Worm (Caenorhabditis elegans) whole organism, mixed stage, embryonic: ENCODE data around the gene hsp-16.41.

Source experiments
- M03D4.4 ChIP-seq: sonication (generic microtip); optimal IDR thresholded peaks from 2 replicates; lab custom pipeline; 2017; ENCODE audit warnings: mild to moderate bottlenecking, missing genetic modification characterization, missing compliant biosample characterization
- blmp-1 ChIP-seq: fragments of 150-350 bp; optimal IDR thresholded peaks from 2 replicates; lab custom pipeline; 2014; ENCODE audit warnings: missing biosample characterization, missing genetic modification characterization
- ceh-39 ChIP-seq: fragments of 150-350 bp; optimal IDR thresholded peaks from 2 replicates; lab custom pipeline; 2014; ENCODE audit warnings: missing biosample characterization, missing genetic modification characterization
- ceh-83 ChIP-seq: fragments of 200-800 bp; sonication (Bioruptor generic); optimal IDR thresholded peaks from 2 replicates; lab custom pipeline; 2018; ENCODE audit warnings: mild to moderate bottlenecking, missing genetic modification characterization, missing compliant biosample characterization
- ces-1 ChIP-seq: fragments of 150-350 bp; optimal IDR thresholded peaks from 2 replicates; lab custom pipeline; 2014; ENCODE audit warnings: missing biosample characterization, missing genetic modification reagents, missing genetic modification characterization
- cnd-1 ChIP-seq: fragments of 200-800 bp; sonication (Bioruptor generic); optimal IDR thresholded peaks from 2 replicates; lab custom pipeline; 2018; ENCODE audit warnings: mild to moderate bottlenecking, missing genetic modification characterization, missing compliant biosample characterization
- drap-1 ChIP-seq: fragments of 200-800 bp; sonication (Bioruptor generic); optimal IDR thresholded peaks from 3 replicates; lab custom pipeline; 2018; ENCODE audit warnings: mild to moderate bottlenecking, missing genetic modification characterization, missing compliant biosample characterization
- elt-1 ChIP-seq: sonication (generic microtip); optimal IDR thresholded peaks from 2 replicates; lab custom pipeline; 2017; ENCODE audit warnings: missing genetic modification characterization, mild to moderate bottlenecking, missing compliant biosample characterization, antibody characterized with exemption, moderate library complexity, borderline replicate concordance; ENCODE audit not compliant: insufficient read depth
- elt-3 ChIP-seq: fragments of 150-350 bp; optimal IDR thresholded peaks from 2 replicates; lab custom pipeline; 2014; ENCODE audit warnings: missing biosample characterization, missing genetic modification characterization
- flh-1 ChIP-seq: fragments of 200-800 bp; sonication (Bioruptor generic); optimal IDR thresholded peaks from 2 replicates; lab custom pipeline; 2018; ENCODE audit warnings: mild to moderate bottlenecking, missing genetic modification characterization, moderate library complexity, missing compliant biosample characterization
- ham-2 ChIP-seq: fragments of 200-800 bp; sonication (Bioruptor generic); optimal IDR thresholded peaks from 2 replicates; lab custom pipeline; 2018; ENCODE audit warnings: mild to moderate bottlenecking, missing genetic modification characterization, missing compliant biosample characterization
- hlh-1 ChIP-seq: fragments of 150-350 bp; optimal IDR thresholded peaks from 2 replicates; lab custom pipeline; 2014; ENCODE audit warnings: missing biosample characterization, missing genetic modification reagents, missing genetic modification characterization
- lin-13 ChIP-seq: fragments of 150-350 bp; optimal IDR thresholded peaks from 2 replicates; lab custom pipeline; 2014; ENCODE audit warnings: missing biosample characterization, missing genetic modification characterization
- lin-32 ChIP-seq: fragments of 200-800 bp; sonication (Bioruptor generic); optimal IDR thresholded peaks from 2 replicates; lab custom pipeline; 2018; ENCODE audit warnings: mild to moderate bottlenecking, missing genetic modification characterization, missing compliant biosample characterization
- mab-5 ChIP-seq: fragments of 150-350 bp; optimal IDR thresholded peaks from 2 replicates; lab custom pipeline; 2014; ENCODE audit warnings: missing biosample characterization, missing genetic modification characterization
- mls-2 ChIP-seq: sonication (generic microtip); optimal IDR thresholded peaks from 2 replicates; lab custom pipeline; 2016; ENCODE audit warnings: mild to moderate bottlenecking, missing genetic modification characterization, moderate library complexity, missing compliant biosample characterization
- nhr-12 ChIP-seq: fragments of 150-350 bp; optimal IDR thresholded peaks from 2 replicates; lab custom pipeline; 2014; ENCODE audit warnings: missing biosample characterization, missing genetic modification characterization
- nhr-2 ChIP-seq: fragments of 150-350 bp; optimal IDR thresholded peaks from 2 replicates; lab custom pipeline; 2014; ENCODE audit warnings: missing biosample characterization, missing genetic modification characterization
- nhr-28 ChIP-seq: fragments of 150-350 bp; optimal IDR thresholded peaks from 2 replicates; lab custom pipeline; 2014; ENCODE audit warnings: missing biosample characterization, missing genetic modification characterization
- nhr-76 ChIP-seq: sonication (generic microtip); optimal IDR thresholded peaks from 2 replicates; lab custom pipeline; 2017; ENCODE audit warnings: missing biosample characterization, missing genetic modification characterization
- pha-4 ChIP-seq: fragments of 150-350 bp; optimal IDR thresholded peaks from 2 replicates; lab custom pipeline; 2018; ENCODE audit warnings: missing biosample characterization, missing genetic modification reagents, missing genetic modification characterization
- snpc-4 ChIP-seq: fragments of 150-350 bp; optimal IDR thresholded peaks from 2 replicates; lab custom pipeline; 2014; ENCODE audit warnings: missing biosample characterization, missing genetic modification characterization
- sptf-1 ChIP-seq: sonication (generic microtip); optimal IDR thresholded peaks from 2 replicates; lab custom pipeline; 2017; ENCODE audit warnings: mild to moderate bottlenecking, missing genetic modification characterization, moderate library complexity, missing compliant biosample characterization
- tbx-8 ChIP-seq: fragments of 200-800 bp; sonication (Bioruptor generic); optimal IDR thresholded peaks from 2 replicates; lab custom pipeline; 2018; ENCODE audit warnings: mild to moderate bottlenecking, missing genetic modification characterization, moderate library complexity, missing compliant biosample characterization
- unc-120 ChIP-seq: sonication (generic microtip); optimal IDR thresholded peaks from 2 replicates; lab custom pipeline; 2017; ENCODE audit warnings: missing genetic modification characterization, missing compliant biosample characterization; ENCODE audit not compliant: poor library complexity, severe bottlenecking
- unc-39 ChIP-seq: fragments of 150-350 bp; optimal IDR thresholded peaks from 2 replicates; lab custom pipeline; 2014; ENCODE audit warnings: missing biosample characterization, missing genetic modification characterization
- unc-62 ChIP-seq: fragments of 150-350 bp; optimal IDR thresholded peaks from 2 replicates; lab custom pipeline; 2014; ENCODE audit warnings: missing biosample characterization, missing genetic modification reagents, missing genetic modification characterization
- zip-8 ChIP-seq: fragments of 150-350 bp; optimal IDR thresholded peaks from 2 replicates; lab custom pipeline; 2014; ENCODE audit warnings: missing biosample characterization, missing genetic modification characterization

Gene hsp-16.41

ce11 chrV:1789495-1789894 lies 15.5 kb upstream of the hsp-16.41 start:
- TF ChIP-seq sptf-1 (no peak), blmp-1 (tag; lab: Kevin White, UChicago) (no peak), pha-4 (tag; lab: Kevin White, UChicago) (no peak), lin-13 (tag; lab: Kevin White, UChicago) (no peak), ham-2 (GFP tag; lab: Kevin White, UChicago) (no peak), tbx-8 (GFP tag; lab: Kevin White, UChicago) (no peak), nhr-28 (no peak), unc-120 (tag; lab: Kevin White, UChicago) (no peak), nhr-12 (tag; lab: Kevin White, UChicago) (no peak), ces-1 (no peak), flh-1 (no peak), elt-1 (tag; lab: Kevin White, UChicago) (no peak), lin-32 (GFP tag; lab: Kevin White, UChicago) (no peak), hlh-1 (no peak), ceh-83 (GFP tag; lab: Kevin White, UChicago) (no peak)

ce11 chrV:1794218-1794617 lies 10.8 kb upstream of the hsp-16.41 start, which contains the start of gene F36H9.1:
Gene F36H9.1 (plus strand): TSS chrV:1794518.
- TF ChIP-seq unc-62 (GFP tag; lab: Kevin White, UChicago) (no peak), sptf-1 (no peak)
- TF ChIP-seq, all 35 proteins: peak for 0

ce11 chrV:1797900-1798299 lies 7.1 kb upstream of the hsp-16.41 start, which contains the start of gene F36H9.10:
Gene F36H9.10 (plus strand): TSS chrV:1798200.
- TF ChIP-seq pha-4 (tag; lab: Kevin White, UChicago), result no peak
- TF ChIP-seq lin-32 (GFP tag; lab: Kevin White, UChicago), result no peak
- TF ChIP-seq ham-2 (GFP tag; lab: Kevin White, UChicago), result no peak
- no peak for TF ChIP-seq ceh-39 (tag; lab: Kevin White, UChicago)
- TF ChIP-seq snpc-4 (tag; lab: Kevin White, UChicago), result no peak
- TF ChIP-seq unc-62 (GFP tag; lab: Kevin White, UChicago), result no peak
- no peak for TF ChIP-seq elt-1 (tag; lab: Kevin White, UChicago)
- TF ChIP-seq M03D4.4, result no peak
- TF ChIP-seq sptf-1, result no peak
- TF ChIP-seq hlh-1, result no peak
- no peak for TF ChIP-seq tbx-8 (GFP tag; lab: Kevin White, UChicago)
- no peak for TF ChIP-seq nhr-76 (tag; lab: Kevin White, UChicago)

ce11 chrV:1803043-1803442 lies 1.9 kb upstream of the hsp-16.41 start, which contains the start of gene srt-41:
Gene srt-41 (minus strand): TSS chrV:1803143.
- no peak for TF ChIP-seq hlh-1
- TF ChIP-seq mls-2 (tag; lab: Kevin White, UChicago), result no peak
- TF ChIP-seq pha-4 (tag; lab: Kevin White, UChicago), result no peak
- TF ChIP-seq nhr-12 (tag; lab: Kevin White, UChicago), result no peak
- TF ChIP-seq lin-32 (GFP tag; lab: Kevin White, UChicago), result no peak
- TF ChIP-seq, all 35 proteins: peak for 0

ce11 chrV:1804034-1804542 lies 890 bp upstream of the hsp-16.41 start:
- TF ChIP-seq nhr-2 (no peak), mab-5 (tag; lab: Kevin White, UChicago) (no peak), ham-2 (GFP tag; lab: Kevin White, UChicago) (no peak), nhr-12 (tag; lab: Kevin White, UChicago) (no peak), ces-1 (no peak), zip-8 (tag; lab: Kevin White, UChicago) (no peak), elt-1 (tag; lab: Kevin White, UChicago) (no peak), ceh-39 (tag; lab: Kevin White, UChicago) (no peak), drap-1 (no peak), M03D4.4 (no peak), unc-62 (GFP tag; lab: Kevin White, UChicago) (no peak), cnd-1 (no peak), tbx-8 (GFP tag; lab: Kevin White, UChicago) (no peak)

ce11 chrV:1805724-1806316 lies 842 bp downstream of the hsp-16.41 start:
- TF ChIP-seq M03D4.4, result no peak
- TF ChIP-seq ham-2 (GFP tag; lab: Kevin White, UChicago), result no peak
- TF ChIP-seq sptf-1, result no peak
- no peak for TF ChIP-seq elt-3
- TF ChIP-seq zip-8 (tag; lab: Kevin White, UChicago), result no peak
- TF ChIP-seq unc-39 (tag; lab: Kevin White, UChicago), result no peak
- TF ChIP-seq lin-13 (tag; lab: Kevin White, UChicago), result no peak
- no peak for TF ChIP-seq lin-32 (GFP tag; lab: Kevin White, UChicago)
- no peak for TF ChIP-seq unc-120 (tag; lab: Kevin White, UChicago)
- TF ChIP-seq nhr-2, result no peak
